Worm (Caenorhabditis elegans): ENCODE measurements around the gene F59B1.10.

DNA sequence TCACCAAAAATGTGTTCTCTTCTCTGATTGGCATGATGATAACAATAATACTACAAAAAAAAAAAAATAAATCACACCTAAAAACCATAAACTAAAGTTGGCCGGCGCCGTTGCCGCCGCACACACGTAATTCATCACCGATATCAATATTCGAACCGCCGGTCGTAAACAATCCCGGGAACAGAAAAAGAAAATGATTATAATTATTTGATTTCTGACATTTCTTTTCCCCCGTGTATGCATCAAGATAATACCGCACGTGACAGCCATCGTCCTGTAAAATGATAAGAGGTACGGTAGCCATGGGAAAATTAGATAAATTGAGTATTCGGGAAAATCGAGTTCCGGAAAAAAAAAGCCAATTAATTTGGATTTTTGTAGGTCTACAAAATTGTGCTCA is 49.3 kb upstream of the F59B1.10 start:
- TF ChIP-seq him-1 (tag; optimal IDR thresholded peaks at IDR 0.05) (no peak), W03F9.2 (tag; optimal IDR thresholded peaks at IDR 0.05) (no peak)

Data from whole organism, L4/young adult.